Fruit fly (Drosophila melanogaster): ENCODE data around the gene CG7840.
A peak's percentile ranks its signal among the peaks of the same experiment; 100 is the strongest.

CG7840 gene

DNA sequence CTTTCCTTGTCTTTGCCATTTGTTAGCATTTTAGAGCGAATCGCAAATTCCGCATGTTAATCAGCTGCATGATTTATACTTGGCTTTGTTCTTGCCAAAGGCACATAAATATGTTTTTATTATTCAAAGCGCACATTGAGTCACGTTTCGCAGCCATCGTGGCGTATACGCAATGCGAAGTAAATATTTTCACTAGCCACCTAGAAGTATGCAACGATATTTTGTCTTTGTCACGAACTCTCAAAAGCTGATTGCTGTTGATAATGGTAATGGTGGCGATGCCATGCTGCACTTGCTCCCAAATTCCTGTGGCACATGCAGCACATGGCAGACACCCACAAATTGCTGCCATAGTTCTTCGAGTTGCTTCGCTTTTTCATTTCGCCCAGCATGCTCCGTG, 29.3 kb downstream of the CG7840 start:
- TF ChIP-seq CG12744 (GFP tag; optimal IDR thresholded peaks at IDR 0.05) (peak; percentile 31), nau (GFP tag; optimal IDR thresholded peaks at IDR 0.05) (no peak), scrt (GFP tag; optimal IDR thresholded peaks at IDR 0.05) (no peak), Rx (GFP tag; IDR thresholded peaks at IDR 0.05) (peak; percentile 40; the same call in 1 of the 2 replicates), Ravus (GFP tag; IDR thresholded peaks at IDR 0.05) (no peak), PHDP (tag; optimal IDR thresholded peaks at IDR 0.05) (no peak), croc (GFP tag; conservative IDR thresholded peaks at IDR 0.05) (no peak), repo (GFP tag; optimal IDR thresholded peaks at IDR 0.05) (peak; percentile 8), CG6175 (GFP tag; IDR thresholded peaks at IDR 0.05) (peak; percentile 85; the same call in 2 of the 3 replicates), Sry-β (GFP tag; optimal IDR thresholded peaks at IDR 0.05) (no peak), Hr51 (GFP tag; optimal IDR thresholded peaks at IDR 0.05) (no peak), sob (GFP tag; IDR thresholded peaks at IDR 0.05) (0 out of 2 replicates have a peak, but pooled peaks have one; percentile 28), CG18011 (GFP tag; optimal IDR thresholded peaks at IDR 0.05) (peak; percentile 96), CG10654 (GFP tag; optimal IDR thresholded peaks at IDR 0.05) (no peak), Abd-B (GFP tag; optimal IDR thresholded peaks at IDR 0.05) (no peak), ci (GFP tag; IDR thresholded peaks at IDR 0.05) (peak; percentile 74; the same call in 2 of the 3 replicates), YL-1 (GFP tag; optimal IDR thresholded peaks at IDR 0.05) (no peak), Ets65A (GFP tag) (no peak), bowl (GFP tag; IDR thresholded peaks at IDR 0.05) (no peak), Taf1 (GFP tag; IDR thresholded peaks at IDR 0.05) (no peak), Tbp (GFP tag; optimal IDR thresholded peaks at IDR 0.05) (no peak), CG9797 (GFP tag; optimal IDR thresholded peaks at IDR 0.05) (no peak), D19B (GFP tag; optimal IDR thresholded peaks at IDR 0.05) (no peak), fd64A (GFP tag; optimal IDR thresholded peaks at IDR 0.05) (no peak), Trl (optimal IDR thresholded peaks at IDR 0.05) (no peak), Trl (GFP tag; optimal IDR thresholded peaks at IDR 0.05) (no peak), CoRest (tag; optimal IDR thresholded peaks at IDR 0.05) (peak; percentile 11), MTF-1 (GFP tag; optimal IDR thresholded peaks at IDR 0.05; ENCODE audit: borderline replicate concordance) (no peak), MBD-R2 (GFP tag; IDR thresholded peaks at IDR 0.05) (0 out of 2 replicates have a peak, but pooled peaks have one; percentile 34), tio (GFP tag; optimal IDR thresholded peaks at IDR 0.05) (no peak), CG31388 (GFP tag; optimal IDR thresholded peaks at IDR 0.05) (no peak), CG12236 (GFP tag; optimal IDR thresholded peaks at IDR 0.05) (no peak), sens (GFP tag) (peak; percentile 81), ara (GFP tag; IDR thresholded peaks at IDR 0.05) (peak; percentile 14; the same call in 1 of the 2 replicates), CG10979 (tag; optimal IDR thresholded peaks at IDR 0.05) (peak; percentile 49), CrebB (tag; optimal IDR thresholded peaks at IDR 0.05) (no peak), Drgx (GFP tag; IDR thresholded peaks at IDR 0.05) (0 out of 2 replicates have a peak, but pooled peaks have one; percentile 38), Optix (GFP tag; IDR thresholded peaks at IDR 0.05) (0 out of 3 replicates have a peak, but pooled peaks have one; percentile 24), CG31441 (GFP tag; IDR thresholded peaks at IDR 0.05) (no peak), CG3995 (GFP tag; optimal IDR thresholded peaks at IDR 0.05) (peak; percentile 44), gcm (GFP tag; optimal IDR thresholded peaks at IDR 0.05) (no peak), lov (optimal IDR thresholded peaks at IDR 0.05) (no peak), lov (GFP tag; IDR thresholded peaks at IDR 0.05) (peak; percentile 66; the same call in 1 of the 3 replicates), CG6689 (GFP tag; IDR thresholded peaks at IDR 0.05) (0 out of 2 replicates have a peak, but pooled peaks have one; percentile 18), Med (GFP tag) (peak; percentile 70), Atf6 (GFP tag; IDR thresholded peaks at IDR 0.05) (0 out of 2 replicates have a peak, but pooled peaks have one; percentile 8), HLH4C (GFP tag; IDR thresholded peaks at IDR 0.05; ENCODE audit: partially characterized antibody) (no peak), CG13287 (GFP tag; IDR thresholded peaks at IDR 0.05; ENCODE audit: partially characterized antibody) (peak; percentile 30; the same call in 1 of the 2 replicates), Mrtf (GFP tag; IDR thresholded peaks at IDR 0.05) (0 out of 3 replicates have a peak, but pooled peaks have one; percentile 19), Ptx1 (GFP tag; IDR thresholded peaks at IDR 0.05) (no peak), prd (optimal IDR thresholded peaks at IDR 0.05) (no peak), prd (GFP tag; IDR thresholded peaks at IDR 0.05) (0 out of 3 replicates have a peak, but pooled peaks have one; percentile 36)

All from whole organism, embryonic.